Fruit fly (Drosophila melanogaster) whole organism, embryonic: ENCODE measurements around the gene amrt.

ENCODE experiments used
- Abd-B ChIP-seq: fragments of 200-800 bp; sonication (Bioruptor generic); optimal IDR thresholded peaks from 2 replicates; lab custom pipeline; 2018; ENCODE audit warnings: missing biosample characterization, mild to moderate bottlenecking, missing genetic modification characterization, moderate library complexity
- Blimp-1 ChIP-seq: fragments of 200-800 bp; sonication (Bioruptor generic); optimal IDR thresholded peaks from 3 replicates; lab custom pipeline; 2018; ENCODE audit warnings: missing biosample characterization, missing genetic modification characterization, mild to moderate bottlenecking, moderate library complexity, missing genetic modification reagents
- CG4282 ChIP-seq: fragments of 200-800 bp; sonication (Bioruptor generic); optimal IDR thresholded peaks from 2 replicates; lab custom pipeline; 2016; ENCODE audit warnings: missing biosample characterization, missing genetic modification characterization
- CG4854 ChIP-seq: fragments of 200-800 bp; sonication (Bioruptor generic); optimal IDR thresholded peaks from 2 replicates; lab custom pipeline; 2016; ENCODE audit warnings: missing biosample characterization, missing genetic modification characterization, inconsistent platforms
- CG5953 ChIP-seq: fragments of 200-800 bp; sonication (Bioruptor generic); IDR thresholded peaks from 2 replicates; pipeline ENCODE4 v1.3.6; 2022; ENCODE audit warnings: missing biosample characterization, missing genetic modification characterization
- CG7372 ChIP-seq: fragments of 200-800 bp; sonication (Bioruptor generic); IDR thresholded peaks from 2 replicates; pipeline ENCODE4 v1.3.6; 2022; ENCODE audit warnings: missing biosample characterization, missing genetic modification characterization
- Hr3 ChIP-seq: fragments of 200-800 bp; sonication (Bioruptor generic); optimal IDR thresholded peaks from 3 replicates; lab custom pipeline; 2016; ENCODE audit warnings: missing biosample characterization, missing genetic modification characterization
- dmrt11E ChIP-seq: fragments of 200-800 bp; sonication (Bioruptor generic); optimal IDR thresholded peaks from 3 replicates; lab custom pipeline; 2018; ENCODE audit warnings: missing biosample characterization, mild to moderate bottlenecking, missing genetic modification characterization, moderate library complexity
- gcm2 ChIP-seq: fragments of 200-800 bp; sonication (Bioruptor generic); optimal IDR thresholded peaks from 2 replicates; lab custom pipeline; 2016; ENCODE audit warnings: missing biosample characterization, missing genetic modification characterization
- psq ChIP-seq: fragments of 200-800 bp; sonication (Bioruptor generic); optimal IDR thresholded peaks from 2 replicates; lab custom pipeline; 2017; ENCODE audit warnings: missing biosample characterization, missing genetic modification characterization
- sd ChIP-seq: fragments of 200-800 bp; sonication (Bioruptor generic); optimal IDR thresholded peaks from 3 replicates; lab custom pipeline; 2018; ENCODE audit warnings: missing biosample characterization, mild to moderate bottlenecking, missing genetic modification characterization, moderate library complexity
- sisA ChIP-seq: fragments of 200-800 bp; sonication (Bioruptor generic); IDR thresholded peaks from 2 replicates; pipeline ENCODE4 v1.3.6; 2022; ENCODE audit warnings: missing biosample characterization, missing genetic modification characterization
- slp2 ChIP-seq: fragments of 200-800 bp; sonication (Bioruptor generic); optimal IDR thresholded peaks from 2 replicates; lab custom pipeline; 2016; ENCODE audit warnings: missing biosample characterization, missing genetic modification characterization

dm6 chrX:13766495-13766894 lies 15.8 kb upstream of the amrt start:
- TF ChIP-seq CG4282 (GFP tag; lab: Kevin White, UChicago) (no peak), gcm2 (GFP tag; lab: Kevin White, UChicago) (no peak), sd (no peak), slp2 (GFP tag; lab: Kevin White, UChicago) (no peak), sisA (GFP tag; lab: Robert Waterston, UW) (no peak), Blimp-1 (GFP tag; lab: Kevin White, UChicago) (no peak), CG4854 (GFP tag; lab: Kevin White, UChicago) (no peak), CG7372 (GFP tag; lab: Robert Waterston, UW) (no peak), psq (no peak), Abd-B (GFP tag; lab: Kevin White, UChicago) (no peak), dmrt11E (tag; lab: Kevin White, UChicago) (no peak), CG5953 (no peak), Hr3 (GFP tag; lab: Kevin White, UChicago) (no peak)
